Worm (Caenorhabditis elegans) whole organism, young adult: ENCODE results near the gene abhd-5.1.

Source experiments
- let-607 ChIP-seq, 2 experiments: fragments of 200-800 bp in 1 of 2; sonication (Bioruptor generic) in 1 of 2; sonication (generic microtip) in 1 of 2; optimal IDR thresholded peaks; 2 replicates each; lab custom pipeline; 2016 to 2018; ENCODE audit warnings: mild to moderate bottlenecking in 2 of 2, missing compliant biosample characterization in 2 of 2, missing genetic modification characterization in 2 of 2, moderate library complexity in 2 of 2, missing genotype in 1 of 2
- zim-3 ChIP-seq: sonication (generic microtip); optimal IDR thresholded peaks from 2 replicates; lab custom pipeline; 2017; ENCODE audit warnings: mild to moderate bottlenecking, missing genetic modification characterization, moderate library complexity, missing compliant biosample characterization
- ztf-25 ChIP-seq: fragments of 200-800 bp; sonication (Bioruptor generic); IDR thresholded peaks from 2 replicates; pipeline ENCODE4 v1.3.6; 2022; ENCODE audit warnings: missing genetic modification reagents, missing genetic modification characterization, missing compliant biosample characterization

DNA sequence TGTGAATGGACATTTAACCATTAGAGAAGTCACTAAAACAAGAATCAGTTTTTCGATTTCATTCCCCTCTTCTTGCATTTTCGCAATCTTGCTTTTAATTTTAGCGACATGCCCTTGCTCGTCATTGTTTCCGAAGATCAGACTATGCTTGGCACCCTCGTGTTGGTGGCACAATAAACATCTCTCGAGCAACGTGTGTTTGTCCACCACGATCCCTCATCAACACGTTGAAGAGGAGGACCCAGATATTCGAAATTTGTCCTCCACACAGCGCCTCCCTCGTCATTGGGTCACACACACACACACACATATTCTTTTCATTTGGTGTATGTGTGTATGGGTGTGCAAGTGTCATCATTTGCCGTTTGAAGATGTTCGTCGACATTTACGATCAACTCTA is 17.9 kb downstream of the abhd-5.1 start, which contains the start of gene srd-32:
- TF ChIP-seq ztf-25 (GFP tag; lab: Robert Waterston, UW), result no peak
- TF ChIP-seq zim-3 (tag; lab: Kevin White, UChicago), result no peak
- no peak for TF ChIP-seq let-607 (tag; optimal IDR thresholded peaks at IDR 0.05; lab: Kevin White, UChicago)
